Fruit fly (Drosophila melanogaster) whole organism, embryonic: ENCODE measurements around the gene CG14043.

Experiments
- B-H2 ChIP-seq: fragments of 200-800 bp; sonication (Bioruptor generic); optimal IDR thresholded peaks from 2 replicates; lab custom pipeline; 2018; ENCODE audit warnings: missing biosample characterization, mild to moderate bottlenecking, missing genetic modification characterization
- Blimp-1 ChIP-seq: fragments of 200-800 bp; sonication (Bioruptor generic); optimal IDR thresholded peaks from 3 replicates; lab custom pipeline; 2018; ENCODE audit warnings: missing biosample characterization, missing genetic modification characterization, mild to moderate bottlenecking, moderate library complexity, missing genetic modification reagents
- C15 ChIP-seq: fragments of 200-800 bp; sonication (Bioruptor generic); IDR thresholded peaks from 3 replicates; pipeline ENCODE4 v1.3.6; 2022; ENCODE audit warnings: missing biosample characterization, missing genetic modification characterization
- CG10209 ChIP-seq: fragments of 200-800 bp; sonication (Bioruptor generic); optimal IDR thresholded peaks from 3 replicates; lab custom pipeline; 2017; ENCODE audit warnings: missing biosample characterization, mild to moderate bottlenecking, missing genetic modification characterization, missing genetic modification reagents
- CG10431 ChIP-seq: fragments of 200-800 bp; sonication (Bioruptor generic); optimal IDR thresholded peaks from 3 replicates; lab custom pipeline; 2018; ENCODE audit warnings: missing biosample characterization, mild to moderate bottlenecking, missing genetic modification characterization
- CG12236 ChIP-seq: fragments of 200-800 bp; sonication (Bioruptor generic); optimal IDR thresholded peaks from 2 replicates; lab custom pipeline; 2016; ENCODE audit warnings: missing biosample characterization, missing genetic modification characterization
- CG14441 ChIP-seq: fragments of 200-800 bp; sonication (Bioruptor generic); IDR thresholded peaks from 2 replicates; pipeline ENCODE4 v1.3.6; 2022; ENCODE audit warnings: missing biosample characterization, missing genetic modification characterization
- CG14860 ChIP-seq: fragments of 200-800 bp; sonication (Bioruptor generic); IDR thresholded peaks from 3 replicates; pipeline ENCODE4 v1.3.6; 2022; ENCODE audit warnings: missing biosample characterization, missing genetic modification characterization; ENCODE audit not compliant: partially characterized antibody
- CG15011 ChIP-seq: fragments of 200-800 bp; sonication (Bioruptor generic); optimal IDR thresholded peaks from 3 replicates; lab custom pipeline; 2018; ENCODE audit warnings: missing biosample characterization, mild to moderate bottlenecking, missing genetic modification characterization
- CG1602 ChIP-seq: fragments of 200-800 bp; sonication (Bioruptor generic); optimal IDR thresholded peaks from 3 replicates; lab custom pipeline; 2016; ENCODE audit warnings: missing biosample characterization, missing genetic modification characterization
- CG17912 ChIP-seq: fragments of 200-800 bp; sonication (Bioruptor generic); optimal IDR thresholded peaks from 2 replicates; lab custom pipeline; 2018; ENCODE audit warnings: missing biosample characterization, mild to moderate bottlenecking, missing genetic modification characterization
- CG18764 ChIP-seq: fragments of 200-800 bp; sonication (Bioruptor generic); optimal IDR thresholded peaks from 3 replicates; lab custom pipeline; 2016; ENCODE audit warnings: missing biosample characterization, missing genetic modification characterization
- CG2199 ChIP-seq: fragments of 200-800 bp; sonication (Bioruptor generic); IDR thresholded peaks from 3 replicates; pipeline ENCODE4 v1.3.6; 2022; ENCODE audit warnings: missing biosample characterization, missing genetic modification characterization
- CG2678 ChIP-seq: fragments of 200-800 bp; sonication (Bioruptor generic); optimal IDR thresholded peaks from 3 replicates; lab custom pipeline; 2019; ENCODE audit warnings: missing biosample characterization, mild to moderate bottlenecking, missing genetic modification characterization, moderate library complexity
- CG2712 ChIP-seq: fragments of 200-800 bp; optimal IDR thresholded peaks from 3 replicates; lab custom pipeline; 2019; ENCODE audit warnings: missing biosample characterization, mild to moderate bottlenecking, missing genetic modification characterization, moderate library complexity
- CG34422 ChIP-seq: fragments of 200-800 bp; sonication (Bioruptor generic); IDR thresholded peaks from 3 replicates; pipeline ENCODE4 v1.3.6; 2022; ENCODE audit warnings: missing biosample characterization, missing genetic modification characterization
- CG4424 ChIP-seq: fragments of 200-800 bp; sonication (Bioruptor generic); optimal IDR thresholded peaks from 3 replicates; lab custom pipeline; 2016; ENCODE audit warnings: missing biosample characterization, missing genetic modification characterization
- CG6689 ChIP-seq: fragments of 200-800 bp; sonication (Bioruptor generic); IDR thresholded peaks from 2 replicates; pipeline ENCODE4 v1.3.6; 2022; ENCODE audit warnings: missing biosample characterization, missing genetic modification characterization
- CG7357 ChIP-seq: fragments of 200-800 bp; sonication (Bioruptor generic); IDR thresholded peaks from 3 replicates; pipeline ENCODE4 v1.3.6; 2022; ENCODE audit warnings: missing biosample characterization, missing genetic modification characterization
- CG8290 ChIP-seq, 3 experiments: fragments of 200-800 bp; sonication (Bioruptor generic); optimal IDR thresholded peaks; 2 replicates each; lab custom pipeline; 2016 to 2019; ENCODE audit warnings: missing biosample characterization in 3 of 3, missing genetic modification characterization in 3 of 3, mild to moderate bottlenecking in 2 of 3, moderate library complexity in 1 of 3
- CG9437 ChIP-seq: fragments of 200-800 bp; sonication (Bioruptor generic); optimal IDR thresholded peaks from 2 replicates; lab custom pipeline; 2018; ENCODE audit warnings: missing biosample characterization, mild to moderate bottlenecking, missing genetic modification characterization
- CHES-1-like ChIP-seq: fragments of 200-800 bp; sonication (Bioruptor generic); optimal IDR thresholded peaks from 2 replicates; lab custom pipeline; 2016; ENCODE audit warnings: missing biosample characterization, missing genetic modification characterization
- Camta ChIP-seq: fragments of 200-800 bp; sonication (Bioruptor generic); optimal IDR thresholded peaks from 2 replicates; lab custom pipeline; 2016; ENCODE audit warnings: missing biosample characterization, missing genetic modification characterization
- Dp ChIP-seq: fragments of 200-800 bp; sonication (Bioruptor generic); optimal IDR thresholded peaks from 2 replicates; lab custom pipeline; 2018; ENCODE audit warnings: missing biosample characterization, mild to moderate bottlenecking, missing genetic modification characterization, moderate library complexity
- GATAe ChIP-seq: fragments of 200-800 bp; sonication (Bioruptor generic); conservative IDR thresholded peaks from 2 replicates; pipeline ENCODE4 v1.3.6; 2022; ENCODE audit warnings: missing biosample characterization, missing genetic modification characterization
- Gsc ChIP-seq: fragments of 200-800 bp; sonication (Bioruptor generic); IDR thresholded peaks from 2 replicates; pipeline ENCODE4 v1.3.6; 2022; ENCODE audit warnings: missing biosample characterization, missing genetic modification characterization
- HmgD ChIP-seq: fragments of 200-800 bp; sonication (Bioruptor generic); optimal IDR thresholded peaks from 3 replicates; lab custom pipeline; 2016; ENCODE audit warnings: missing biosample characterization, missing genetic modification characterization
- Lhr ChIP-seq: fragments of 200-800 bp; sonication (Bioruptor generic); optimal IDR thresholded peaks from 3 replicates; lab custom pipeline; 2017; ENCODE audit warnings: mild to moderate bottlenecking, missing biosample characterization, missing genetic modification reagents, missing genetic modification characterization
- MESR4 ChIP-seq: fragments of 200-800 bp; sonication (Bioruptor generic); optimal IDR thresholded peaks from 2 replicates; lab custom pipeline; 2018; ENCODE audit warnings: missing biosample characterization, mild to moderate bottlenecking, missing genetic modification characterization, moderate library complexity
- Mad ChIP-seq: fragments of 200-800 bp; sonication (Bioruptor generic); optimal IDR thresholded peaks from 2 replicates; lab custom pipeline; 2016; ENCODE audit warnings: missing biosample characterization, missing genetic modification characterization
- Max ChIP-seq: fragments of 200-800 bp; sonication (Bioruptor generic); optimal IDR thresholded peaks from 2 replicates; lab custom pipeline; 2016; ENCODE audit warnings: missing biosample characterization, mild to moderate bottlenecking, missing genetic modification characterization
- Meics ChIP-seq: fragments of 200-800 bp; sonication (Bioruptor generic); optimal IDR thresholded peaks from 2 replicates; lab custom pipeline; 2017; ENCODE audit warnings: missing biosample characterization, mild to moderate bottlenecking, missing genetic modification characterization
- Pdp1 ChIP-seq, 2 experiments: fragments of 200-800 bp; sonication (Bioruptor generic); optimal IDR thresholded peaks; 3 replicates each; lab custom pipeline; 2016; ENCODE audit warnings: missing biosample characterization in 2 of 2, missing genetic modification characterization in 2 of 2, mild to moderate bottlenecking in 1 of 2, moderate library complexity in 1 of 2
- Sin3A ChIP-seq: fragments of >200 bp; optimal IDR thresholded peaks from 2 replicates; lab custom pipeline; 2018
- chinmo ChIP-seq: fragments of 200-800 bp; sonication (Bioruptor generic); IDR thresholded peaks from 4 replicates; pipeline ENCODE4 v1.3.6; 2022; ENCODE audit warnings: missing biosample characterization, missing genetic modification characterization; ENCODE audit not compliant: partially characterized antibody
- dan ChIP-seq: fragments of 200-800 bp; sonication (Bioruptor generic); IDR thresholded peaks from 2 replicates; pipeline ENCODE4 v1.3.6; 2022; ENCODE audit warnings: missing biosample characterization, missing genetic modification characterization
- gsb ChIP-seq: fragments of 200-800 bp; sonication (Bioruptor generic); IDR thresholded peaks from 2 replicates; pipeline ENCODE4 v1.3.6; 2022; ENCODE audit warnings: missing biosample characterization, missing genetic modification characterization
- hkb ChIP-seq, 2 experiments: fragments of 200-800 bp in 1 of 2; fragments of >200 bp in 1 of 2; sonication (Bioruptor generic) in 1 of 2; IDR thresholded peaks in 1 of 2; optimal IDR thresholded peaks in 1 of 2; 2 replicates each; pipeline versions ENCODE4 v1.3.6 to Lab custom; 2017 to 2022; ENCODE audit warnings: missing biosample characterization in 1 of 2, missing genetic modification characterization in 1 of 2
- jing ChIP-seq: fragments of 200-800 bp; sonication (Bioruptor generic); optimal IDR thresholded peaks from 2 replicates; lab custom pipeline; 2018; ENCODE audit warnings: missing biosample characterization, mild to moderate bottlenecking, missing genetic modification characterization
- jumu ChIP-seq: fragments of 200-800 bp; sonication (Bioruptor generic); optimal IDR thresholded peaks from 3 replicates; lab custom pipeline; 2016; ENCODE audit warnings: missing biosample characterization, missing genetic modification characterization
- luna ChIP-seq: fragments of 200-800 bp; sonication (Bioruptor generic); optimal IDR thresholded peaks from 2 replicates; lab custom pipeline; 2016; ENCODE audit warnings: missing biosample characterization, missing genetic modification characterization
- mam ChIP-seq: fragments of 200-800 bp; sonication (Bioruptor generic); optimal IDR thresholded peaks from 3 replicates; lab custom pipeline; 2016; ENCODE audit warnings: missing biosample characterization, missing genetic modification characterization
- oc ChIP-seq: fragments of 200-800 bp; sonication (Bioruptor generic); optimal IDR thresholded peaks from 2 replicates; lab custom pipeline; 2018; ENCODE audit warnings: missing biosample characterization, mild to moderate bottlenecking, missing genetic modification characterization, moderate library complexity
- pan ChIP-seq, 4 experiments: fragments of >200 bp in 3 of 4; fragments of 200-800 bp in 1 of 4; sonication (Bioruptor generic) in 1 of 4; optimal IDR thresholded peaks in 3 of 4; IDR thresholded peaks in 1 of 4; 2 replicates each; pipeline versions ENCODE4 v1.3.6 to Lab custom; 2017 to 2022; ENCODE audit warnings: missing biosample characterization in 2 of 4, missing genetic modification characterization in 2 of 4, mixed read lengths in 1 of 4
- row ChIP-seq: fragments of 200-800 bp; sonication (Bioruptor generic); IDR thresholded peaks from 3 replicates; pipeline ENCODE4 v1.3.6; 2022; ENCODE audit warnings: missing biosample characterization, missing genetic modification characterization
- tup ChIP-seq: fragments of 200-800 bp; sonication (Bioruptor generic); optimal IDR thresholded peaks from 2 replicates; lab custom pipeline; 2016; ENCODE audit warnings: missing biosample characterization, mild to moderate bottlenecking, missing genetic modification characterization, moderate library complexity
- unc-4 ChIP-seq: fragments of 200-800 bp; sonication (Bioruptor generic); IDR thresholded peaks from 2 replicates; pipeline ENCODE4 v1.3.6; 2022; ENCODE audit warnings: missing biosample characterization, missing genetic modification characterization; ENCODE audit not compliant: partially characterized antibody
- zen ChIP-seq: fragments of 200-800 bp; sonication (Bioruptor generic); optimal IDR thresholded peaks from 3 replicates; lab custom pipeline; 2018; ENCODE audit warnings: missing biosample characterization, mild to moderate bottlenecking, missing genetic modification characterization, moderate library complexity

Gene CG14043

dm6 chr2L:4973731-4974415 is 2.4 kb downstream of the CG14043 start, which contains the start of gene mRpL28 (continued):
- TF ChIP-seq CG10209: no peak
- TF ChIP-seq jumu (GFP tag; lab: Kevin White, UChicago): no peak
- peak; percentile 27 for TF ChIP-seq CHES-1-like (GFP tag; lab: Kevin White, UChicago)
- TF ChIP-seq GATAe (GFP tag; lab: Robert Waterston, UW): no peak
- TF ChIP-seq tup: no peak
- TF ChIP-seq pan (optimal IDR thresholded peaks at IDR 0.05; lab: Kevin White, UChicago): no peak
- TF ChIP-seq pan (GFP tag; optimal IDR thresholded peaks at IDR 0.05 in 1 of 2, IDR thresholded peaks at IDR 0.05 in 1 of 2): no peak
- no peak for TF ChIP-seq CG14860
- TF ChIP-seq Max (GFP tag; lab: Kevin White, UChicago): no peak
- TF ChIP-seq MESR4 (GFP tag; lab: Kevin White, UChicago): peak; percentile 87
- no peak for TF ChIP-seq CG17912 (GFP tag; lab: Kevin White, UChicago)
- peak; percentile 41 for TF ChIP-seq CG2712 (tag; lab: Kevin White, UChicago)
- TF ChIP-seq chinmo: no peak
- no peak for TF ChIP-seq C15 (GFP tag; lab: Robert Waterston, UW)
- TF ChIP-seq CG4424: no peak
- no peak for TF ChIP-seq Lhr (GFP tag; lab: Kevin White, UChicago)
- TF ChIP-seq Dp (GFP tag; lab: Kevin White, UChicago): peak; percentile 11
- TF ChIP-seq mam (GFP tag; lab: Kevin White, UChicago): no peak
- TF ChIP-seq B-H2 (GFP tag; lab: Kevin White, UChicago): peak; percentile 43
- peak; percentile 28 for TF ChIP-seq CG9437 (GFP tag; lab: Kevin White, UChicago)
- no peak for TF ChIP-seq HmgD
- TF ChIP-seq CG14441 (GFP tag; lab: Robert Waterston, UW): no peak
- no peak for TF ChIP-seq Gsc (GFP tag; lab: Robert Waterston, UW)
- peak in 1 of 2 experiments; percentile 97 for TF ChIP-seq Pdp1 (GFP tag; optimal IDR thresholded peaks at IDR 0.05; lab: Kevin White, UChicago)
- TF ChIP-seq Blimp-1: no peak
- TF ChIP-seq CG7357 (GFP tag; lab: Robert Waterston, UW): no peak
- TF ChIP-seq CG15011 (GFP tag; lab: Kevin White, UChicago): no peak
- no peak for TF ChIP-seq Camta (GFP tag; lab: Kevin White, UChicago)
- TF ChIP-seq CG2199 (GFP tag; lab: Robert Waterston, UW): no peak
- peak; percentile 18 for TF ChIP-seq Mad (GFP tag; lab: Kevin White, UChicago)
- TF ChIP-seq zen (tag; lab: Kevin White, UChicago): no peak
- TF ChIP-seq row (GFP tag; lab: Robert Waterston, UW): peak; percentile 74
- TF ChIP-seq gsb: no peak
- TF ChIP-seq jing (GFP tag; lab: Kevin White, UChicago): no peak
- no peak for TF ChIP-seq CG18764
- no peak for TF ChIP-seq luna (GFP tag; lab: Kevin White, UChicago)
- no peak for TF ChIP-seq CG8290 (GFP tag; optimal IDR thresholded peaks at IDR 0.05; lab: Kevin White, UChicago)
- TF ChIP-seq CG8290 (tag; optimal IDR thresholded peaks at IDR 0.05; lab: Kevin White, UChicago): no peak
- no peak for TF ChIP-seq CG2678 (tag; lab: Kevin White, UChicago)
- TF ChIP-seq dan (GFP tag; lab: Robert Waterston, UW): no peak
- TF ChIP-seq CG6689 (GFP tag; lab: Robert Waterston, UW): 0 out of 2 replicates have a peak, but pooled peaks have one; percentile 4
- TF ChIP-seq CG12236 (GFP tag; lab: Kevin White, UChicago): no peak
- no peak for TF ChIP-seq CG1602 (GFP tag; lab: Kevin White, UChicago)
- TF ChIP-seq unc-4: peak; percentile 54
- peak; percentile 1 for TF ChIP-seq CG10431
- TF ChIP-seq hkb (optimal IDR thresholded peaks at IDR 0.05; lab: Kevin White, UChicago): no peak
- no peak for TF ChIP-seq hkb (GFP tag; IDR thresholded peaks at IDR 0.05; lab: Robert Waterston, UW)
- TF ChIP-seq Sin3A (lab: Kevin White, UChicago): no peak
- TF ChIP-seq CG34422 (GFP tag; lab: Robert Waterston, UW): peak; percentile 11; the same call in 1 of the 3 replicates
- TF ChIP-seq oc (tag; lab: Kevin White, UChicago): no peak
- TF ChIP-seq Meics: no peak
